Fruit fly (Drosophila melanogaster) whole organism, prepupa: ENCODE data around the gene Jon25Bi.
A peak's percentile ranks its signal among the peaks of the same experiment; 100 is the strongest.

Source experiments
- Blimp-1 ChIP-seq: fragments of 200-800 bp; sonication (Bioruptor generic); optimal IDR thresholded peaks from 3 replicates; lab custom pipeline; 2017; ENCODE audit warnings: missing biosample characterization, missing genetic modification characterization, mild to moderate bottlenecking, moderate library complexity, missing genetic modification reagents
- CG10669 ChIP-seq: fragments of 200-800 bp; sonication (Bioruptor generic); optimal IDR thresholded peaks from 3 replicates; lab custom pipeline; 2018; ENCODE audit warnings: missing biosample characterization, mild to moderate bottlenecking, missing genetic modification characterization, moderate library complexity
- CG11294 ChIP-seq: fragments of 200-800 bp; sonication (Bioruptor generic); IDR thresholded peaks from 2 replicates; pipeline ENCODE4 v1.3.6; 2022; ENCODE audit warnings: missing biosample characterization, missing genetic modification characterization
- CG11762 ChIP-seq: fragments of 200-800 bp; sonication (Bioruptor generic); optimal IDR thresholded peaks from 3 replicates; lab custom pipeline; 2016; ENCODE audit warnings: missing biosample characterization, missing genetic modification characterization; ENCODE audit not compliant: insufficient read depth
- CG11902 ChIP-seq: fragments of 200-800 bp; sonication (Bioruptor generic); optimal IDR thresholded peaks from 3 replicates; lab custom pipeline; 2016; ENCODE audit warnings: missing biosample characterization, missing genetic modification characterization
- CG1621 ChIP-seq: fragments of 200-800 bp; sonication (Bioruptor generic); optimal IDR thresholded peaks from 3 replicates; lab custom pipeline; 2018; ENCODE audit warnings: missing biosample characterization, mild to moderate bottlenecking, missing genetic modification characterization
- CG16779 ChIP-seq: fragments of 200-800 bp; sonication (Bioruptor generic); optimal IDR thresholded peaks from 3 replicates; lab custom pipeline; 2017; ENCODE audit warnings: missing biosample characterization, mild to moderate bottlenecking, missing genetic modification characterization
- CG3032 ChIP-seq: fragments of 200-800 bp; optimal IDR thresholded peaks from 2 replicates; lab custom pipeline; 2019; ENCODE audit warnings: missing biosample characterization, mild to moderate bottlenecking, missing genetic modification characterization, moderate library complexity
- CG31627 ChIP-seq: fragments of 200-800 bp; sonication (Bioruptor generic); optimal IDR thresholded peaks from 3 replicates; lab custom pipeline; 2016; ENCODE audit warnings: missing biosample characterization, missing genetic modification characterization
- CG34406 ChIP-seq: fragments of 200-800 bp; sonication (Bioruptor generic); optimal IDR thresholded peaks from 3 replicates; lab custom pipeline; 2016; ENCODE audit warnings: missing biosample characterization, missing genetic modification characterization
- CG3919 ChIP-seq: fragments of 200-800 bp; sonication (Bioruptor generic); optimal IDR thresholded peaks from 3 replicates; lab custom pipeline; 2016; ENCODE audit warnings: missing biosample characterization, missing genetic modification characterization
- CG4318 ChIP-seq: fragments of 200-800 bp; sonication (Bioruptor generic); optimal IDR thresholded peaks from 3 replicates; lab custom pipeline; 2017; ENCODE audit warnings: missing biosample characterization, mild to moderate bottlenecking, missing genetic modification characterization
- CG6163 ChIP-seq: fragments of 200-800 bp; sonication (Bioruptor generic); IDR thresholded peaks from 3 replicates; pipeline ENCODE4 v1.3.6; 2022; ENCODE audit warnings: missing biosample characterization, missing genetic modification characterization
- CG6276 ChIP-seq: fragments of 200-800 bp; sonication (Bioruptor generic); optimal IDR thresholded peaks from 2 replicates; lab custom pipeline; 2017; ENCODE audit warnings: missing biosample characterization, mild to moderate bottlenecking, missing genetic modification characterization
- CG6792 ChIP-seq: fragments of 200-800 bp; sonication (Bioruptor generic); optimal IDR thresholded peaks from 3 replicates; lab custom pipeline; 2016; ENCODE audit warnings: missing biosample characterization, missing genetic modification characterization
- CG6808 ChIP-seq: fragments of 200-800 bp; sonication (Bioruptor generic); optimal IDR thresholded peaks from 3 replicates; lab custom pipeline; 2017; ENCODE audit warnings: missing biosample characterization, missing genetic modification characterization, mild to moderate bottlenecking, moderate library complexity, missing genetic modification reagents
- CG6854 ChIP-seq: fragments of 200-800 bp; sonication (Bioruptor generic); optimal IDR thresholded peaks from 2 replicates; lab custom pipeline; 2017; ENCODE audit warnings: missing biosample characterization, mild to moderate bottlenecking, missing genetic modification characterization
- CG7368 ChIP-seq: fragments of 200-800 bp; sonication (Bioruptor generic); optimal IDR thresholded peaks from 3 replicates; lab custom pipeline; 2016; ENCODE audit warnings: missing biosample characterization, missing genetic modification characterization
- CG8119 ChIP-seq: fragments of 200-800 bp; sonication (Bioruptor generic); IDR thresholded peaks from 3 replicates; pipeline ENCODE4 v1.3.6; 2022; ENCODE audit warnings: missing biosample characterization, missing genetic modification characterization
- CG8319 ChIP-seq: fragments of 200-800 bp; sonication (Bioruptor generic); optimal IDR thresholded peaks from 3 replicates; lab custom pipeline; 2016; ENCODE audit warnings: missing biosample characterization, missing genetic modification characterization
- CG8632 ChIP-seq: fragments of 200-800 bp; sonication (Bioruptor generic); optimal IDR thresholded peaks from 3 replicates; lab custom pipeline; 2016; ENCODE audit warnings: missing biosample characterization, missing genetic modification characterization
- CG9139 ChIP-seq: fragments of 200-800 bp; sonication (Bioruptor generic); optimal IDR thresholded peaks from 3 replicates; lab custom pipeline; 2017; ENCODE audit warnings: missing biosample characterization, mild to moderate bottlenecking, missing genetic modification characterization
- Eip75B ChIP-seq: fragments of 200-800 bp; sonication (Bioruptor generic); optimal IDR thresholded peaks from 3 replicates; lab custom pipeline; 2016; ENCODE audit warnings: missing biosample characterization, missing genetic modification characterization
- Eip78C ChIP-seq: fragments of 200-800 bp; sonication (Bioruptor generic); peaks from one replicate; lab custom pipeline; 2016; ENCODE audit warnings: missing biosample characterization, missing genetic modification characterization
- Ets21C ChIP-seq: fragments of 200-800 bp; sonication (Bioruptor generic); optimal IDR thresholded peaks from 3 replicates; lab custom pipeline; 2016; ENCODE audit warnings: missing biosample characterization, missing genetic modification characterization
- Gug ChIP-seq: fragments of 200-800 bp; sonication (Bioruptor generic); IDR thresholded peaks from 2 replicates; pipeline ENCODE4 v1.3.6; 2022; ENCODE audit warnings: missing biosample characterization, missing genetic modification characterization
- Hr39 ChIP-seq: fragments of 200-800 bp; sonication (Bioruptor generic); optimal IDR thresholded peaks from 2 replicates; lab custom pipeline; 2016; ENCODE audit warnings: missing biosample characterization, missing genetic modification characterization
- Hr4 ChIP-seq: fragments of 200-800 bp; sonication (Bioruptor generic); optimal IDR thresholded peaks from 3 replicates; lab custom pipeline; 2016; ENCODE audit warnings: missing biosample characterization, missing genetic modification characterization
- Lpt ChIP-seq: fragments of 200-800 bp; sonication (Bioruptor generic); optimal IDR thresholded peaks from 3 replicates; lab custom pipeline; 2016; ENCODE audit warnings: missing biosample characterization, missing genetic modification characterization
- Met ChIP-seq: fragments of 200-800 bp; sonication (Bioruptor generic); optimal IDR thresholded peaks from 3 replicates; lab custom pipeline; 2016; ENCODE audit warnings: missing biosample characterization, missing genetic modification characterization
- OdsH ChIP-seq: fragments of 200-800 bp; sonication (Bioruptor generic); optimal IDR thresholded peaks from 3 replicates; lab custom pipeline; 2016; ENCODE audit warnings: missing biosample characterization, missing genetic modification characterization
- Smox ChIP-seq: fragments of 200-800 bp; sonication (Bioruptor generic); optimal IDR thresholded peaks from 3 replicates; lab custom pipeline; 2016; ENCODE audit warnings: missing biosample characterization, missing genetic modification characterization
- Sox102F ChIP-seq: fragments of 200-800 bp; sonication (Bioruptor generic); optimal IDR thresholded peaks from 2 replicates; lab custom pipeline; 2016; ENCODE audit warnings: missing biosample characterization, mild to moderate bottlenecking, missing genetic modification characterization
- Sox14 ChIP-seq: fragments of 200-800 bp; sonication (Bioruptor generic); optimal IDR thresholded peaks from 3 replicates; lab custom pipeline; 2016; ENCODE audit warnings: missing biosample characterization, missing genetic modification characterization
- Sox15 ChIP-seq: fragments of 200-800 bp; sonication (Bioruptor generic); optimal IDR thresholded peaks from 3 replicates; lab custom pipeline; 2016; ENCODE audit warnings: missing biosample characterization, missing genetic modification characterization
- achi ChIP-seq: fragments of 200-800 bp; sonication (Bioruptor generic); optimal IDR thresholded peaks from 3 replicates; lab custom pipeline; 2016; ENCODE audit warnings: missing biosample characterization, missing genetic modification characterization
- acj6 ChIP-seq: fragments of 200-800 bp; sonication (Bioruptor generic); optimal IDR thresholded peaks from 3 replicates; lab custom pipeline; 2016; ENCODE audit warnings: missing biosample characterization, missing genetic modification characterization
- dac ChIP-seq: fragments of 200-800 bp; sonication (Bioruptor generic); optimal IDR thresholded peaks from 2 replicates; lab custom pipeline; 2017; ENCODE audit warnings: missing biosample characterization, mild to moderate bottlenecking, missing genetic modification characterization
- dsx ChIP-seq: fragments of 200-800 bp; optimal IDR thresholded peaks from 3 replicates; lab custom pipeline; 2019; ENCODE audit warnings: missing biosample characterization, mild to moderate bottlenecking, missing genetic modification characterization, moderate library complexity; ENCODE audit not compliant: poor library complexity, severe bottlenecking
- eg ChIP-seq: fragments of 200-800 bp; sonication (Bioruptor generic); IDR thresholded peaks from 3 replicates; pipeline ENCODE4 v1.3.6; 2022; ENCODE audit warnings: missing biosample characterization, missing genetic modification characterization
- esn ChIP-seq: fragments of 200-800 bp; sonication (Bioruptor generic); optimal IDR thresholded peaks from 2 replicates; lab custom pipeline; 2016; ENCODE audit warnings: missing biosample characterization, mild to moderate bottlenecking, missing genetic modification characterization, moderate library complexity
- fd85E ChIP-seq: fragments of 200-800 bp; sonication (Bioruptor generic); optimal IDR thresholded peaks from 3 replicates; lab custom pipeline; 2016; ENCODE audit warnings: missing biosample characterization, missing genetic modification characterization
- lz ChIP-seq: fragments of 200-800 bp; sonication (Bioruptor generic); optimal IDR thresholded peaks from 3 replicates; lab custom pipeline; 2016; ENCODE audit warnings: missing biosample characterization, missing genetic modification characterization
- net ChIP-seq: fragments of 200-800 bp; sonication (Bioruptor generic); optimal IDR thresholded peaks from 3 replicates; lab custom pipeline; 2016; ENCODE audit warnings: missing biosample characterization, missing genetic modification characterization
- pdm3 ChIP-seq: fragments of 200-800 bp; sonication (Bioruptor generic); optimal IDR thresholded peaks from 3 replicates; lab custom pipeline; 2016; ENCODE audit warnings: missing biosample characterization, missing genetic modification characterization
- salr ChIP-seq, 2 experiments: fragments of 200-800 bp; sonication (Bioruptor generic); optimal IDR thresholded peaks; 3 replicates each; lab custom pipeline; 2016 to 2018; ENCODE audit warnings: missing biosample characterization in 2 of 2, missing genetic modification characterization in 2 of 2, mild to moderate bottlenecking in 1 of 2
- spab ChIP-seq: fragments of 200-800 bp; sonication (Bioruptor generic); optimal IDR thresholded peaks from 2 replicates; lab custom pipeline; 2017; ENCODE audit warnings: missing biosample characterization, mild to moderate bottlenecking, missing genetic modification characterization, missing genetic modification reagents
- ss ChIP-seq, 2 experiments: fragments of 200-800 bp; sonication (Bioruptor generic); optimal IDR thresholded peaks; 2 replicates in 1 of 2; 3 replicates in 1 of 2; lab custom pipeline; 2017 to 2018; ENCODE audit warnings: mild to moderate bottlenecking in 2 of 2, missing biosample characterization in 2 of 2, missing genetic modification characterization in 2 of 2, moderate library complexity in 1 of 2
- svp ChIP-seq: fragments of 200-800 bp; sonication (Bioruptor generic); peaks from one replicate; lab custom pipeline; 2016; ENCODE audit warnings: missing biosample characterization, missing genetic modification characterization
- topi ChIP-seq: fragments of 200-800 bp; sonication (Bioruptor generic); optimal IDR thresholded peaks from 3 replicates; lab custom pipeline; 2016; ENCODE audit warnings: missing biosample characterization, missing genetic modification characterization
- vri ChIP-seq: fragments of 200-800 bp; sonication (Bioruptor generic); optimal IDR thresholded peaks from 3 replicates; lab custom pipeline; 2016; ENCODE audit warnings: missing biosample characterization, mild to moderate bottlenecking, missing genetic modification characterization

Jon25Bi gene

DNA sequence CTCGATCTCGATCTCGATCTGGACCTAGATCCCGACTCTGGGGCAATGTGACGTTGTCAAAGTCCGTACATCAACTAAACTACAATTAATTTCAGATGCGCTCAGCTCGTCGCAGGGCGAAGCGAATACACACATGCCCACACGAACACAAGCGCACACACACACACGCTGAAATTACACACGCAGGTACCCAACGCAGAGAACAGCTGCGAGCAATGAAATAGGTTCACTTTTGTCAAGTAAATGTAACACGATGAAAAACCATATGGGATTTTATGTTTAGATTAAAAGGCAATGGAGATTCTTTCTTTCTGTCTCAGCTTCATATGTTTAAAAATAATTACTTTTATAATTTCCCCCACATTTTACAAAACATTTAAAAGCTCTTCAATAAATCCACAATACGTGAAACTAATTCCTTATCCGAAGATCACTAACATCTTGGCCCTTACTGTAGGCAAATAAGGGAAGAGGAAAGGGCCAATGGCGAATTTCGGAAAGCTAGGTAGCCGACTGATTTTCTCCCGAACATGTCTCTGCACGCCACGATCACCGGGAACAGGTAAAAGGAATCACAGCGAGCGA, 45.4 kb upstream of the Jon25Bi start:
- TF ChIP-seq Gug (GFP tag; lab: Robert Waterston, UW), result peak; percentile 75
- TF ChIP-seq CG10669, result peak; percentile 83
- peak; percentile 64 for TF ChIP-seq CG1621 (tag; lab: Kevin White, UChicago)
- peak; percentile 85 for TF ChIP-seq Sox14 (GFP tag; lab: Kevin White, UChicago)
- TF ChIP-seq topi, result peak; percentile 88
- TF ChIP-seq vri (GFP tag; lab: Kevin White, UChicago), result peak; percentile 88
- TF ChIP-seq ss (GFP tag; optimal IDR thresholded peaks at IDR 0.05; lab: Kevin White, UChicago), result peak; percentile 89 to 95
- peak; percentile 84 for TF ChIP-seq acj6 (GFP tag; lab: Kevin White, UChicago)
- TF ChIP-seq CG11294 (GFP tag; lab: Robert Waterston, UW), result peak; percentile 64
- TF ChIP-seq Lpt (GFP tag; lab: Kevin White, UChicago), result peak; percentile 46
- peak; percentile 73 for TF ChIP-seq achi (GFP tag; lab: Kevin White, UChicago)
- TF ChIP-seq salr (GFP tag; optimal IDR thresholded peaks at IDR 0.05; lab: Kevin White, UChicago), result peak; percentile 70 to 82
- TF ChIP-seq pdm3, result peak; percentile 88
- peak; percentile 67 for TF ChIP-seq CG16779
- TF ChIP-seq Hr39 (GFP tag; lab: Kevin White, UChicago), result peak; percentile 79
- peak; percentile 79 for TF ChIP-seq CG6854
- TF ChIP-seq OdsH, result peak; percentile 81
- TF ChIP-seq Met, result peak; percentile 85
- peak; percentile 87 for TF ChIP-seq CG6792 (GFP tag; lab: Kevin White, UChicago)
- TF ChIP-seq svp (GFP tag; lab: Kevin White, UChicago), result peak; percentile 92
- peak; percentile 92 for TF ChIP-seq lz (GFP tag; lab: Kevin White, UChicago)
- peak; percentile 88 for TF ChIP-seq CG3032
- peak; percentile 83 for TF ChIP-seq dsx
- TF ChIP-seq fd85E (GFP tag; lab: Kevin White, UChicago), result peak; percentile 60
- peak; percentile 77 for TF ChIP-seq CG9139
- TF ChIP-seq eg (GFP tag; lab: Robert Waterston, UW), result peak; percentile 69
- TF ChIP-seq dac (GFP tag; lab: Kevin White, UChicago), result peak; percentile 2
- TF ChIP-seq Smox (GFP tag; lab: Kevin White, UChicago), result peak; percentile 86
- TF ChIP-seq CG6808 (GFP tag; lab: Kevin White, UChicago), result peak; percentile 91
- peak; percentile 45 for TF ChIP-seq CG4318 (GFP tag; lab: Kevin White, UChicago)
- TF ChIP-seq spab (GFP tag; lab: Kevin White, UChicago), result peak; percentile 84
- TF ChIP-seq CG8319, result peak; percentile 53
- TF ChIP-seq net, result peak; percentile 74
- TF ChIP-seq Sox15 (GFP tag; lab: Kevin White, UChicago), result peak; percentile 64
- TF ChIP-seq CG11762 (GFP tag; lab: Kevin White, UChicago), result peak; percentile 72
- peak; percentile 87 for TF ChIP-seq CG31627 (GFP tag; lab: Kevin White, UChicago)
- peak; percentile 73 for TF ChIP-seq CG7368
- peak; percentile 80 for TF ChIP-seq Ets21C (GFP tag; lab: Kevin White, UChicago)
- TF ChIP-seq Sox102F, result peak; percentile 86
- TF ChIP-seq CG3919 (GFP tag; lab: Kevin White, UChicago), result peak; percentile 84
- TF ChIP-seq CG34406, result peak; percentile 80
- TF ChIP-seq CG8632 (GFP tag; lab: Kevin White, UChicago), result peak; percentile 79
- TF ChIP-seq CG11902 (GFP tag; lab: Kevin White, UChicago), result peak; percentile 67
- TF ChIP-seq Eip75B (GFP tag; lab: Kevin White, UChicago), result peak; percentile 80
- TF ChIP-seq Hr4 (GFP tag; lab: Kevin White, UChicago), result peak; percentile 73
- TF ChIP-seq CG8119 (GFP tag; lab: Robert Waterston, UW), result peak; percentile 82
- peak; percentile 62 for TF ChIP-seq CG6276 (GFP tag; lab: Kevin White, UChicago)
- TF ChIP-seq esn (GFP tag; lab: Kevin White, UChicago), result peak; percentile 94
- TF ChIP-seq Blimp-1 (GFP tag; lab: Kevin White, UChicago), result peak; percentile 57
- TF ChIP-seq CG6163 (GFP tag; lab: Robert Waterston, UW), result peak; percentile 85
- TF ChIP-seq Eip78C, result peak; percentile 96
